Worm (Caenorhabditis elegans) whole organism, L2 larva: Measurements from ENCODE around the gene T15B12.1.

Source experiments
- C34F6.9 ChIP-seq: fragments of 150-350 bp; optimal IDR thresholded peaks from 2 replicates; lab custom pipeline; 2014; ENCODE audit warnings: missing biosample characterization, missing genetic modification characterization
- F13H6.1 ChIP-seq: sonication (generic microtip); optimal IDR thresholded peaks from 2 replicates; lab custom pipeline; 2016; ENCODE audit warnings: missing genetic modification characterization, missing compliant biosample characterization
- ZK546.5 ChIP-seq: sonication (generic microtip); optimal IDR thresholded peaks from 2 replicates; lab custom pipeline; 2017; ENCODE audit warnings: missing biosample characterization, missing genetic modification characterization
- alr-1 ChIP-seq: fragments of 150-350 bp; optimal IDR thresholded peaks from 2 replicates; lab custom pipeline; 2014; ENCODE audit warnings: missing biosample characterization, missing genetic modification characterization
- ama-1 ChIP-seq: fragments of 150-350 bp; optimal IDR thresholded peaks from 2 replicates; lab custom pipeline; 2018; ENCODE audit warnings: inconsistent platforms
- blmp-1 ChIP-seq: sonication (generic microtip); optimal IDR thresholded peaks from 2 replicates; lab custom pipeline; 2017; ENCODE audit warnings: missing genetic modification characterization, mild to moderate bottlenecking, missing compliant biosample characterization, antibody characterized with exemption, moderate library complexity; ENCODE audit not compliant: insufficient read depth
- crh-2 ChIP-seq: sonication (generic microtip); optimal IDR thresholded peaks from 2 replicates; lab custom pipeline; 2017; ENCODE audit warnings: missing biosample characterization, missing genetic modification characterization
- elt-1 ChIP-seq: fragments of 150-350 bp; optimal IDR thresholded peaks from 2 replicates; lab custom pipeline; 2014; ENCODE audit warnings: missing biosample characterization, missing genetic modification characterization
- fos-1 ChIP-seq: fragments of 150-350 bp; optimal IDR thresholded peaks from 2 replicates; lab custom pipeline; 2014; ENCODE audit warnings: missing biosample characterization, missing genetic modification characterization
- gmeb-1 ChIP-seq: fragments of 150-350 bp; optimal IDR thresholded peaks from 2 replicates; lab custom pipeline; 2014; ENCODE audit warnings: missing biosample characterization, missing genetic modification characterization
- lin-11 ChIP-seq: fragments of 150-350 bp; sonication (generic microtip); optimal IDR thresholded peaks from 2 replicates; lab custom pipeline; 2014; ENCODE audit warnings: missing biosample characterization, missing genetic modification characterization, inconsistent platforms, mixed read lengths
- lin-13 ChIP-seq: fragments of 150-350 bp; optimal IDR thresholded peaks from 2 replicates; lab custom pipeline; 2014; ENCODE audit warnings: missing biosample characterization, missing genetic modification reagents, missing genetic modification characterization
- lsy-2 ChIP-seq, 2 experiments: fragments of 150-350 bp in 1 of 2; sonication (generic microtip) in 1 of 2; optimal IDR thresholded peaks; 2 replicates each; lab custom pipeline; 2014 to 2017; ENCODE audit warnings: missing biosample characterization in 2 of 2, missing genetic modification characterization in 2 of 2
- mab-5 ChIP-seq: fragments of 150-350 bp; optimal IDR thresholded peaks from 2 replicates; lab custom pipeline; 2014; ENCODE audit warnings: missing biosample characterization, missing genetic modification characterization
- mbf-1 ChIP-seq: sonication (generic microtip); optimal IDR thresholded peaks from 2 replicates; lab custom pipeline; 2017; ENCODE audit warnings: missing biosample characterization, missing genetic modification characterization
- nhr-10 ChIP-seq: sonication (generic microtip); optimal IDR thresholded peaks from 2 replicates; lab custom pipeline; 2017; ENCODE audit warnings: missing biosample characterization, missing genetic modification characterization
- nhr-11 ChIP-seq: fragments of 150-350 bp; optimal IDR thresholded peaks from 2 replicates; lab custom pipeline; 2014; ENCODE audit warnings: missing biosample characterization, missing genetic modification characterization
- nhr-129 ChIP-seq: fragments of 150-350 bp; optimal IDR thresholded peaks from 2 replicates; lab custom pipeline; 2014; ENCODE audit warnings: missing biosample characterization, missing genetic modification characterization
- nhr-237 ChIP-seq: fragments of 150-350 bp; optimal IDR thresholded peaks from 2 replicates; lab custom pipeline; 2014; ENCODE audit warnings: missing biosample characterization, missing genetic modification characterization
- nhr-6 ChIP-seq: fragments of 150-350 bp; optimal IDR thresholded peaks from 2 replicates; lab custom pipeline; 2014; ENCODE audit warnings: missing biosample characterization, missing genetic modification characterization
- peb-1 ChIP-seq: fragments of 150-350 bp; optimal IDR thresholded peaks from 2 replicates; lab custom pipeline; 2014; ENCODE audit warnings: missing biosample characterization, missing genetic modification characterization
- sem-4 ChIP-seq: fragments of 150-350 bp; optimal IDR thresholded peaks from 2 replicates; lab custom pipeline; 2014; ENCODE audit warnings: missing biosample characterization, missing genetic modification reagents, missing genetic modification characterization
- skn-1 ChIP-seq: sonication (generic microtip); optimal IDR thresholded peaks from 2 replicates; lab custom pipeline; 2017; ENCODE audit warnings: missing biosample characterization, missing genetic modification characterization
- sma-9 ChIP-seq, 2 experiments: fragments of 150-350 bp in 1 of 2; sonication (generic microtip) in 1 of 2; optimal IDR thresholded peaks; 2 replicates each; lab custom pipeline; 2014 to 2016; ENCODE audit warnings: missing genetic modification characterization in 2 of 2, mild to moderate bottlenecking in 1 of 2, missing biosample characterization in 1 of 2, missing compliant biosample characterization in 1 of 2, missing genetic modification reagents in 1 of 2, moderate library complexity in 1 of 2
- snpc-4 ChIP-seq: fragments of 150-350 bp; optimal IDR thresholded peaks from 2 replicates; lab custom pipeline; 2014; ENCODE audit warnings: missing biosample characterization, missing genetic modification characterization
- unc-39 ChIP-seq: fragments of 150-350 bp; optimal IDR thresholded peaks from 2 replicates; lab custom pipeline; 2014; ENCODE audit warnings: missing biosample characterization, missing genetic modification characterization
- unc-55 ChIP-seq: fragments of 150-350 bp; sonication (generic microtip); optimal IDR thresholded peaks from 3 replicates; lab custom pipeline; 2014; ENCODE audit warnings: missing biosample characterization, missing genetic modification reagents, missing genetic modification characterization
- unc-62 ChIP-seq: fragments of 150-350 bp; optimal IDR thresholded peaks from 2 replicates; lab custom pipeline; 2014; ENCODE audit warnings: missing biosample characterization, missing genetic modification reagents, missing genetic modification characterization
- zag-1 ChIP-seq: fragments of 150-350 bp; optimal IDR thresholded peaks from 2 replicates; lab custom pipeline; 2014; ENCODE audit warnings: missing biosample characterization, missing genetic modification characterization
- ztf-1 ChIP-seq: fragments of 200-800 bp; sonication (Bioruptor generic); conservative IDR thresholded peaks from 2 replicates; pipeline ENCODE4 v1.3.6; 2022; ENCODE audit warnings: missing genetic modification characterization, missing compliant biosample characterization
- ztf-11 ChIP-seq: sonication (generic microtip); optimal IDR thresholded peaks from 2 replicates; lab custom pipeline; 2017; ENCODE audit warnings: missing biosample characterization, missing genetic modification characterization

The T15B12.1 gene

ce11 chrIII:5326323-5326722, 38.3 kb downstream of the T15B12.1 start, which contains the start of gene sorf-2:
sorf-2 (plus strand) TSS chrIII:5326623.
- TF ChIP-seq zag-1 (tag; lab: Kevin White, UChicago), result no peak
- TF ChIP-seq snpc-4 (tag; lab: Kevin White, UChicago), result no peak
- TF ChIP-seq alr-1 (tag; lab: Kevin White, UChicago), result no peak
- no peak for TF ChIP-seq ama-1 (lab: Kevin White, UChicago)
- TF ChIP-seq peb-1 (tag; lab: Kevin White, UChicago), result no peak
- no peak for TF ChIP-seq nhr-237
- TF ChIP-seq skn-1 (tag; lab: Kevin White, UChicago), result no peak

- TF ChIP-seq mbf-1 (tag; lab: Kevin White, UChicago) (no peak), nhr-11 (no peak), nhr-6 (tag; lab: Kevin White, UChicago) (no peak), lin-13 (no peak), mab-5 (tag; lab: Kevin White, UChicago) (no peak), crh-2 (no peak), ztf-1 (GFP tag; lab: Robert Waterston, UW) (no peak), sem-4 (tag; lab: Kevin White, UChicago) (no peak), peb-1 (tag; lab: Kevin White, UChicago) (no peak), zag-1 (tag; lab: Kevin White, UChicago) (no peak), blmp-1 (tag; lab: Kevin White, UChicago) (no peak), C34F6.9 (tag; lab: Kevin White, UChicago) (no peak), unc-39 (tag; lab: Kevin White, UChicago) (no peak)
Observed at ce11 chrIII:5329372-5329771, 41.4 kb downstream of the T15B12.1 start.

ce11 chrIII:5334517-5335049, 46.6 kb downstream of the T15B12.1 start:
- peak; percentile 6 for TF ChIP-seq fos-1 (tag; lab: Kevin White, UChicago)
- no peak for TF ChIP-seq unc-39 (tag; lab: Kevin White, UChicago)
- no peak for TF ChIP-seq ztf-11
- TF ChIP-seq nhr-237, result no peak
- TF ChIP-seq crh-2, result peak; percentile 32
- no peak for TF ChIP-seq nhr-6 (tag; lab: Kevin White, UChicago)
- peak; percentile 28 for TF ChIP-seq nhr-129
- no peak for TF ChIP-seq lsy-2 (tag; optimal IDR thresholded peaks at IDR 0.05; lab: Kevin White, UChicago)
- peak; percentile 19 for TF ChIP-seq sma-9 (GFP tag; optimal IDR thresholded peaks at IDR 0.05; lab: Kevin White, UChicago)
- no peak for TF ChIP-seq sma-9 (tag; optimal IDR thresholded peaks at IDR 0.05; lab: Kevin White, UChicago)
- no peak for TF ChIP-seq mbf-1 (tag; lab: Kevin White, UChicago)
- TF ChIP-seq unc-62 (GFP tag; lab: Kevin White, UChicago), result no peak
- TF ChIP-seq F13H6.1 (tag; lab: Kevin White, UChicago), result peak; percentile 0
- TF ChIP-seq peb-1 (tag; lab: Kevin White, UChicago), result no peak
- TF ChIP-seq ztf-1 (GFP tag; lab: Robert Waterston, UW), result no peak
- no peak for TF ChIP-seq unc-55 (GFP tag; lab: Kevin White, UChicago)
- no peak for TF ChIP-seq C34F6.9 (tag; lab: Kevin White, UChicago)
- TF ChIP-seq skn-1 (tag; lab: Kevin White, UChicago), result no peak
- no peak for TF ChIP-seq nhr-10 (tag; lab: Kevin White, UChicago)
- no peak for TF ChIP-seq sem-4 (tag; lab: Kevin White, UChicago)
- TF ChIP-seq gmeb-1, result no peak
- no peak for TF ChIP-seq elt-1 (tag; lab: Kevin White, UChicago)

ce11 chrIII:5338787-5339186, 50.8 kb downstream of the T15B12.1 start:
- TF ChIP-seq fos-1 (tag; lab: Kevin White, UChicago), result peak; percentile 3
- TF ChIP-seq mab-5 (tag; lab: Kevin White, UChicago), result peak; percentile 71
- TF ChIP-seq unc-55 (GFP tag; lab: Kevin White, UChicago), result peak; percentile 52
- TF ChIP-seq ZK546.5, result no peak
- TF ChIP-seq, all 48 proteins: peak for 3

ce11 chrIII:5340530-5340929, 52.6 kb downstream of the T15B12.1 start:
- TF ChIP-seq peb-1 (tag; lab: Kevin White, UChicago) (no peak), unc-55 (GFP tag; lab: Kevin White, UChicago) (peak; percentile 37)
- TF ChIP-seq, all 48 proteins: peak for 1

- TF ChIP-seq unc-55 (GFP tag; lab: Kevin White, UChicago) (peak; percentile 31), nhr-129 (no peak), lin-11 (tag; lab: Kevin White, UChicago) (no peak), lsy-2 (tag; optimal IDR thresholded peaks at IDR 0.05; lab: Kevin White, UChicago) (no peak)
Observed at ce11 chrIII:5341382-5341781, 53.4 kb downstream of the T15B12.1 start, which contains the start of gene ZK121.2. ZK121.2 (plus strand) TSS chrIII:5341682.
